Worm (Caenorhabditis elegans): ENCODE results near the gene R11G10.3.
A peak's percentile ranks its signal among the peaks of the same experiment; 100 is the strongest.

The R11G10.3 gene

ce11 chrV:13565197-13565596 is 41.9 kb downstream of the R11G10.3 start (continued):
- no peak for TF ChIP-seq nhr-10 (tag; optimal IDR thresholded peaks at IDR 0.05)
- TF ChIP-seq F13H6.1 (tag; optimal IDR thresholded peaks at IDR 0.05): peak; percentile 87
- TF ChIP-seq fos-1 (tag; optimal IDR thresholded peaks at IDR 0.05): peak; percentile 88
- TF ChIP-seq nhr-12 (tag; optimal IDR thresholded peaks at IDR 0.05): no peak
- peak; percentile 4 for TF ChIP-seq egl-27 (tag; optimal IDR thresholded peaks at IDR 0.05)

- TF ChIP-seq unc-55 (GFP tag; optimal IDR thresholded peaks at IDR 0.05) (no peak), mdl-1 (tag; optimal IDR thresholded peaks at IDR 0.05) (no peak), nhr-129 (tag; optimal IDR thresholded peaks at IDR 0.05) (no peak), lin-11 (tag; optimal IDR thresholded peaks at IDR 0.05) (no peak), elt-3 (tag; optimal IDR thresholded peaks at IDR 0.05) (no peak), ZK546.5 (tag; optimal IDR thresholded peaks at IDR 0.05) (no peak), gmeb-1 (tag; optimal IDR thresholded peaks at IDR 0.05) (no peak), blmp-1 (tag; optimal IDR thresholded peaks at IDR 0.05; ENCODE audit: insufficient read depth) (no peak), nhr-6 (tag; optimal IDR thresholded peaks at IDR 0.05) (no peak), ztf-4 (tag; optimal IDR thresholded peaks at IDR 0.05) (no peak), ceh-82 (tag; optimal IDR thresholded peaks at IDR 0.05) (no peak), crh-2 (tag; optimal IDR thresholded peaks at IDR 0.05) (no peak), unc-62 (GFP tag; optimal IDR thresholded peaks at IDR 0.05) (no peak)
These were observed 42.5 kb downstream of the R11G10.3 start, which contains the start of gene slrp-1 for ce11 chrV:13565781-13566180. slrp-1 (plus strand) TSS chrV:13565863.

ce11 chrV:13566967-13567366 is 43.7 kb downstream of the R11G10.3 start:
- TF ChIP-seq dmd-4 (tag; optimal IDR thresholded peaks at IDR 0.05) (no peak), nhr-21 (tag; optimal IDR thresholded peaks at IDR 0.05) (peak; percentile 15), sma-3 (GFP tag; optimal IDR thresholded peaks at IDR 0.05) (peak; percentile 25), snpc-4 (tag; optimal IDR thresholded peaks at IDR 0.05) (no peak), Y55F3AM.14 (GFP tag; optimal IDR thresholded peaks at IDR 0.05) (peak; percentile 30), unc-62 (GFP tag; optimal IDR thresholded peaks at IDR 0.05) (no peak), egl-27 (tag; optimal IDR thresholded peaks at IDR 0.05) (no peak), sma-9 (GFP tag; optimal IDR thresholded peaks at IDR 0.05) (no peak), sma-9 (tag; optimal IDR thresholded peaks at IDR 0.05) (no peak), nhr-129 (tag; optimal IDR thresholded peaks at IDR 0.05) (peak; percentile 1), mbf-1 (tag; optimal IDR thresholded peaks at IDR 0.05) (no peak), lsy-2 (tag; optimal IDR thresholded peaks at IDR 0.05) (peak in 1 of 2 experiments; percentile 11), nhr-77 (tag; optimal IDR thresholded peaks at IDR 0.05) (no peak), ama-1 (optimal IDR thresholded peaks at IDR 0.05) (peak; percentile 19), elt-1 (tag; optimal IDR thresholded peaks at IDR 0.05) (no peak), peb-1 (tag; optimal IDR thresholded peaks at IDR 0.05) (no peak)

- TF ChIP-seq mdl-1 (tag; optimal IDR thresholded peaks at IDR 0.05) (no peak), blmp-1 (tag; optimal IDR thresholded peaks at IDR 0.05; ENCODE audit: insufficient read depth) (no peak), mbf-1 (tag; optimal IDR thresholded peaks at IDR 0.05) (no peak), Y55F3AM.14 (GFP tag; optimal IDR thresholded peaks at IDR 0.05) (no peak), fos-1 (tag; optimal IDR thresholded peaks at IDR 0.05) (peak; percentile 42), skn-1 (tag; optimal IDR thresholded peaks at IDR 0.05) (no peak), nhr-21 (tag; optimal IDR thresholded peaks at IDR 0.05) (peak; percentile 11), unc-39 (tag; optimal IDR thresholded peaks at IDR 0.05) (no peak), unc-62 (GFP tag; optimal IDR thresholded peaks at IDR 0.05) (no peak), R02D3.7 (tag; optimal IDR thresholded peaks at IDR 0.05) (no peak), C34F6.9 (tag; optimal IDR thresholded peaks at IDR 0.05) (peak; percentile 62), ztf-11 (tag; optimal IDR thresholded peaks at IDR 0.05) (no peak), dmd-4 (tag; optimal IDR thresholded peaks at IDR 0.05) (no peak), sem-4 (tag; optimal IDR thresholded peaks at IDR 0.05) (no peak), lin-39 (tag; optimal IDR thresholded peaks at IDR 0.05) (no peak), sma-3 (GFP tag; optimal IDR thresholded peaks at IDR 0.05) (peak; percentile 42), nhr-237 (tag; optimal IDR thresholded peaks at IDR 0.05) (no peak), crh-2 (tag; optimal IDR thresholded peaks at IDR 0.05) (peak; percentile 67), snpc-4 (tag; optimal IDR thresholded peaks at IDR 0.05) (no peak), nhr-23 (tag; optimal IDR thresholded peaks at IDR 0.05) (no peak), ztf-4 (tag; optimal IDR thresholded peaks at IDR 0.05) (no peak), nhr-77 (tag; optimal IDR thresholded peaks at IDR 0.05) (no peak), nhr-129 (tag; optimal IDR thresholded peaks at IDR 0.05) (peak; percentile 40), nhr-25 (tag; optimal IDR thresholded peaks at IDR 0.05) (no peak), egl-27 (tag; optimal IDR thresholded peaks at IDR 0.05) (no peak), ztf-1 (GFP tag; conservative IDR thresholded peaks at IDR 0.05) (no peak), alr-1 (tag; optimal IDR thresholded peaks at IDR 0.05) (no peak), nhr-11 (tag; optimal IDR thresholded peaks at IDR 0.05) (no peak), nhr-12 (tag; optimal IDR thresholded peaks at IDR 0.05) (no peak), F13H6.1 (tag; optimal IDR thresholded peaks at IDR 0.05) (peak; percentile 31), peb-1 (tag; optimal IDR thresholded peaks at IDR 0.05) (no peak), unc-55 (GFP tag; optimal IDR thresholded peaks at IDR 0.05) (peak; percentile 78), mab-5 (tag; optimal IDR thresholded peaks at IDR 0.05) (no peak), sma-9 (GFP tag; optimal IDR thresholded peaks at IDR 0.05) (peak; percentile 50), sma-9 (tag; optimal IDR thresholded peaks at IDR 0.05) (no peak), lsy-2 (tag; optimal IDR thresholded peaks at IDR 0.05) (peak; percentile 10 to 68), ama-1 (optimal IDR thresholded peaks at IDR 0.05) (no peak), elt-3 (tag; optimal IDR thresholded peaks at IDR 0.05) (no peak), gmeb-1 (tag; optimal IDR thresholded peaks at IDR 0.05) (peak; percentile 74), nhr-6 (tag; optimal IDR thresholded peaks at IDR 0.05) (no peak), ceh-82 (tag; optimal IDR thresholded peaks at IDR 0.05) (no peak)
These were observed 45.2 kb downstream of the R11G10.3 start, which contains the start of the genes nuaf-1 and bir-2 for ce11 chrV:13568533-13568932. nuaf-1 (minus strand) TSS chrV:13568630. bir-2 (plus strand) TSS chrV:13568850.
